Worm (Caenorhabditis elegans) whole organism, young adult: ENCODE results near the gene srx-77.

ENCODE experiments used
- B0035.1 ChIP-seq: sonication (generic microtip); optimal IDR thresholded peaks from 2 replicates; lab custom pipeline; 2016; ENCODE audit warnings: missing genetic modification characterization, mild to moderate bottlenecking, missing compliant biosample characterization, missing genotype, missing genetic modification reagents
- C17E4.6 ChIP-seq: fragments of 200-800 bp; sonication (Bioruptor generic); IDR thresholded peaks from 2 replicates; pipeline ENCODE4 v1.3.6; 2022; ENCODE audit warnings: missing genetic modification reagents, missing genetic modification characterization, missing compliant biosample characterization
- F49E8.2 ChIP-seq: sonication (generic microtip); optimal IDR thresholded peaks from 3 replicates; lab custom pipeline; 2017; ENCODE audit warnings: missing genetic modification characterization, mild to moderate bottlenecking, missing compliant biosample characterization, antibody characterized with exemption, moderate library complexity; ENCODE audit not compliant: insufficient read depth
- K12H6.12 ChIP-seq: fragments of 200-800 bp; sonication (Bioruptor generic); optimal IDR thresholded peaks from 2 replicates; lab custom pipeline; 2018; ENCODE audit warnings: mild to moderate bottlenecking, missing genetic modification characterization, missing compliant biosample characterization
- T26A5.8 ChIP-seq: sonication (generic microtip); optimal IDR thresholded peaks from 2 replicates; lab custom pipeline; 2016; ENCODE audit warnings: missing genetic modification characterization, missing compliant biosample characterization
- Y95B8A.8 ChIP-seq: fragments of 200-800 bp; sonication (Bioruptor generic); IDR thresholded peaks from 2 replicates; pipeline ENCODE4 v1.3.6; 2022; ENCODE audit warnings: missing genetic modification reagents, missing genetic modification characterization, missing compliant biosample characterization
- aptf-2 ChIP-seq: fragments of 200-800 bp; sonication (Bioruptor generic); conservative IDR thresholded peaks from 2 replicates; pipeline ENCODE4 v1.3.6; 2022; ENCODE audit warnings: missing genetic modification reagents, missing genetic modification characterization, missing compliant biosample characterization
- aptf-3 ChIP-seq: fragments of 200-800 bp; sonication (Bioruptor generic); IDR thresholded peaks from 2 replicates; pipeline ENCODE4 v1.3.6; 2022; ENCODE audit warnings: missing genetic modification characterization, missing compliant biosample characterization
- atf-7 ChIP-seq: sonication (generic microtip); optimal IDR thresholded peaks from 2 replicates; lab custom pipeline; 2017; ENCODE audit warnings: mild to moderate bottlenecking, missing genetic modification characterization, missing compliant biosample characterization
- attf-3 ChIP-seq: fragments of 200-800 bp; sonication (Bioruptor generic); conservative IDR thresholded peaks from 2 replicates; pipeline ENCODE4 v1.3.6; 2022; ENCODE audit warnings: missing genetic modification reagents, missing genetic modification characterization, missing compliant biosample characterization
- bed-1 ChIP-seq: fragments of 200-800 bp; sonication (Bioruptor generic); IDR thresholded peaks from 2 replicates; pipeline ENCODE4 v1.3.6; 2022; ENCODE audit warnings: missing genetic modification reagents, missing genetic modification characterization, missing compliant biosample characterization
- bed-2 ChIP-seq: fragments of 200-800 bp; sonication (Bioruptor generic); IDR thresholded peaks from 2 replicates; pipeline ENCODE4 v1.3.6; 2022; ENCODE audit warnings: missing genetic modification reagents, missing genetic modification characterization, missing compliant biosample characterization
- ccch-3 ChIP-seq: fragments of 200-800 bp; sonication (Bioruptor generic); optimal IDR thresholded peaks from 2 replicates; lab custom pipeline; 2018; ENCODE audit warnings: mild to moderate bottlenecking, missing genetic modification characterization, missing compliant biosample characterization
- ceh-27 ChIP-seq: fragments of 200-800 bp; sonication (Bioruptor generic); optimal IDR thresholded peaks from 2 replicates; lab custom pipeline; 2018; ENCODE audit warnings: mild to moderate bottlenecking, missing genetic modification characterization, moderate library complexity, missing compliant biosample characterization
- chd-7 ChIP-seq: sonication (generic microtip); optimal IDR thresholded peaks from 2 replicates; lab custom pipeline; 2016; ENCODE audit warnings: mild to moderate bottlenecking, missing genetic modification characterization, moderate library complexity, missing compliant biosample characterization
- dox-1 ChIP-seq: fragments of 200-800 bp; sonication (Bioruptor generic); IDR thresholded peaks from 2 replicates; pipeline ENCODE4 v1.3.6; 2022; ENCODE audit warnings: missing genetic modification reagents, missing genetic modification characterization, missing compliant biosample characterization
- egl-18 ChIP-seq: fragments of 200-800 bp; sonication (Bioruptor generic); IDR thresholded peaks from 2 replicates; pipeline ENCODE4 v1.3.6; 2022; ENCODE audit warnings: missing genetic modification reagents, missing genetic modification characterization, missing compliant biosample characterization
- him-1 ChIP-seq: sonication (generic microtip); optimal IDR thresholded peaks from 2 replicates; lab custom pipeline; 2016; ENCODE audit warnings: missing genotype, missing genetic modification reagents, missing genetic modification characterization, missing compliant biosample characterization
- hmg-1.2 ChIP-seq: fragments of 200-800 bp; sonication (Bioruptor generic); IDR thresholded peaks from 2 replicates; pipeline ENCODE4 v1.3.6; 2022; ENCODE audit warnings: missing genetic modification reagents, missing genetic modification characterization, missing compliant biosample characterization
- hmg-20 ChIP-seq: fragments of 200-800 bp; sonication (Bioruptor generic); IDR thresholded peaks from 2 replicates; pipeline ENCODE4 v1.3.6; 2022; ENCODE audit warnings: missing genetic modification reagents, missing genetic modification characterization, missing compliant biosample characterization
- lin-40 ChIP-seq: sonication (generic microtip); optimal IDR thresholded peaks from 2 replicates; lab custom pipeline; 2016; ENCODE audit warnings: missing genetic modification characterization, mild to moderate bottlenecking, missing compliant biosample characterization, missing genotype, missing genetic modification reagents
- lsy-27 ChIP-seq: sonication (generic microtip); optimal IDR thresholded peaks from 2 replicates; lab custom pipeline; 2017; ENCODE audit warnings: missing genetic modification characterization, mild to moderate bottlenecking, missing compliant biosample characterization, antibody characterized with exemption, missing genotype, borderline replicate concordance; ENCODE audit not compliant: insufficient read depth
- mcd-1 ChIP-seq: fragments of 200-800 bp; sonication (Bioruptor generic); IDR thresholded peaks from 2 replicates; pipeline ENCODE4 v1.3.6; 2022; ENCODE audit warnings: missing genetic modification reagents, missing genetic modification characterization, missing compliant biosample characterization
- nfya-1 ChIP-seq: sonication (generic microtip); optimal IDR thresholded peaks from 2 replicates; lab custom pipeline; 2017; ENCODE audit warnings: antibody characterized with exemption, missing compliant biosample characterization, missing genetic modification characterization, borderline replicate concordance; ENCODE audit not compliant: insufficient read depth
- nhr-120 ChIP-seq: fragments of 200-800 bp; sonication (Bioruptor generic); IDR thresholded peaks from 2 replicates; pipeline ENCODE4 v1.3.6; 2022; ENCODE audit warnings: missing genetic modification characterization, missing compliant biosample characterization
- nhr-179 ChIP-seq: sonication (generic microtip); optimal IDR thresholded peaks from 2 replicates; lab custom pipeline; 2016; ENCODE audit warnings: mild to moderate bottlenecking, missing genetic modification characterization, missing compliant biosample characterization
- nhr-27 ChIP-seq: fragments of 200-800 bp; sonication (Bioruptor generic); optimal IDR thresholded peaks from 2 replicates; lab custom pipeline; 2018; ENCODE audit warnings: mild to moderate bottlenecking, missing genetic modification characterization, moderate library complexity, missing compliant biosample characterization
- rcor-1 ChIP-seq: fragments of 200-800 bp; sonication (Bioruptor generic); IDR thresholded peaks from 2 replicates; pipeline ENCODE4 v1.3.6; 2022; ENCODE audit warnings: missing genetic modification reagents, missing genetic modification characterization, missing compliant biosample characterization
- rec-8 ChIP-seq, 2 experiments: sonication (generic microtip); optimal IDR thresholded peaks; 2 replicates each; lab custom pipeline; 2016; ENCODE audit warnings: mild to moderate bottlenecking in 2 of 2, missing genetic modification characterization in 2 of 2, missing genetic modification reagents in 2 of 2, missing genotype in 2 of 2, missing biosample characterization in 1 of 2, missing compliant biosample characterization in 1 of 2, moderate library complexity in 1 of 2
- repo-1 ChIP-seq: sonication (generic microtip); optimal IDR thresholded peaks from 2 replicates; lab custom pipeline; 2017; ENCODE audit warnings: mild to moderate bottlenecking, missing genetic modification characterization, missing compliant biosample characterization
- sea-2 ChIP-seq: fragments of 200-800 bp; sonication (Bioruptor generic); IDR thresholded peaks from 2 replicates; pipeline ENCODE4 v1.3.6; 2022; ENCODE audit warnings: missing genetic modification characterization, missing compliant biosample characterization
- snpc-3.4 ChIP-seq: sonication (generic microtip); optimal IDR thresholded peaks from 2 replicates; lab custom pipeline; 2017; ENCODE audit warnings: missing genetic modification characterization, mild to moderate bottlenecking, missing compliant biosample characterization, antibody characterized with exemption, moderate library complexity, missing genotype, missing genetic modification reagents
- zfh-2 ChIP-seq: fragments of 200-800 bp; sonication (Bioruptor generic); conservative IDR thresholded peaks from 2 replicates; pipeline ENCODE4 v1.3.6; 2022; ENCODE audit warnings: missing genetic modification reagents, missing genetic modification characterization, missing compliant biosample characterization
- ztf-18 ChIP-seq: sonication (generic microtip); optimal IDR thresholded peaks from 2 replicates; lab custom pipeline; 2016; ENCODE audit warnings: missing genotype, mild to moderate bottlenecking, missing genetic modification characterization, missing compliant biosample characterization
- ztf-22 ChIP-seq: fragments of 200-800 bp; sonication (Bioruptor generic); optimal IDR thresholded peaks from 2 replicates; lab custom pipeline; 2018; ENCODE audit warnings: mild to moderate bottlenecking, missing genetic modification characterization, moderate library complexity, missing compliant biosample characterization

Gene srx-77

ce11 chrV:4684137-4684536 is 15.6 kb upstream of the srx-77 start:
- TF ChIP-seq rec-8 (tag; optimal IDR thresholded peaks at IDR 0.05; lab: Kevin White, UChicago), result no peak
- TF ChIP-seq hmg-1.2 (GFP tag; lab: Robert Waterston, UW), result no peak
- TF ChIP-seq lin-40, result no peak
- TF ChIP-seq zfh-2 (GFP tag; lab: Robert Waterston, UW), result no peak
- TF ChIP-seq aptf-3 (GFP tag; lab: Robert Waterston, UW), result no peak
- no peak for TF ChIP-seq nfya-1 (tag; lab: Kevin White, UChicago)

- TF ChIP-seq lsy-27 (no peak), ztf-18 (no peak), mcd-1 (no peak), chd-7 (tag; lab: Kevin White, UChicago) (no peak), Y95B8A.8 (no peak), K12H6.12 (no peak), zfh-2 (GFP tag; lab: Robert Waterston, UW) (no peak), nhr-120 (no peak), aptf-2 (no peak), B0035.1 (tag; lab: Kevin White, UChicago) (no peak), egl-18 (GFP tag; lab: Robert Waterston, UW) (no peak), ztf-22 (no peak)
- TF ChIP-seq, all 124 proteins: peak for 0
Observed at ce11 chrV:4681670-4682069, 13.1 kb upstream of the srx-77 start, which contains the start of gene K03B4.4. TSS of gene K03B4.4 (plus strand) at chrV:4681970.

- TF ChIP-seq him-1 (tag; lab: Kevin White, UChicago) (no peak), ceh-27 (GFP tag; lab: Kevin White, UChicago) (no peak), dox-1 (GFP tag; lab: Robert Waterston, UW) (no peak), repo-1 (no peak), zfh-2 (GFP tag; lab: Robert Waterston, UW) (no peak), C17E4.6 (GFP tag; lab: Robert Waterston, UW) (no peak), hmg-20 (no peak), snpc-3.4 (tag; lab: Kevin White, UChicago) (no peak), bed-2 (GFP tag; lab: Robert Waterston, UW) (no peak), T26A5.8 (tag; lab: Kevin White, UChicago) (no peak), bed-1 (no peak), attf-3 (GFP tag; lab: Robert Waterston, UW) (no peak)
Observed at ce11 chrV:4676812-4677211, 8.3 kb upstream of the srx-77 start.

ce11 chrV:4676092-4676491 is 7.6 kb upstream of the srx-77 start, which contains the start of gene K03B4.6:
TSS of gene K03B4.6 (minus strand) at chrV:4676192.
- no peak for TF ChIP-seq rcor-1 (GFP tag; lab: Robert Waterston, UW)
- TF ChIP-seq atf-7 (tag; lab: Kevin White, UChicago), result no peak
- no peak for TF ChIP-seq ccch-3 (GFP tag; lab: Kevin White, UChicago)
- no peak for TF ChIP-seq nhr-27 (tag; lab: Kevin White, UChicago)
- TF ChIP-seq nhr-179 (tag; lab: Kevin White, UChicago), result no peak
- TF ChIP-seq rec-8 (tag; optimal IDR thresholded peaks at IDR 0.05; lab: Kevin White, UChicago), result no peak
- no peak for TF ChIP-seq sea-2 (GFP tag; lab: Robert Waterston, UW)
- TF ChIP-seq zfh-2 (GFP tag; lab: Robert Waterston, UW), result no peak
- no peak for TF ChIP-seq F49E8.2 (tag; lab: Kevin White, UChicago)
- TF ChIP-seq, all 124 proteins: peak for 0
